Fruit fly (Drosophila melanogaster) whole organism, embryonic: ENCODE measurements around the gene Pis.

Experiments
- ATbp ChIP-seq: fragments of 200-800 bp; sonication (Bioruptor generic); optimal IDR thresholded peaks from 2 replicates; lab custom pipeline; 2017; ENCODE audit warnings: missing biosample characterization, mild to moderate bottlenecking, missing genetic modification characterization, missing genetic modification reagents
- Abd-B ChIP-seq: fragments of 200-800 bp; sonication (Bioruptor generic); optimal IDR thresholded peaks from 2 replicates; lab custom pipeline; 2018; ENCODE audit warnings: missing biosample characterization, mild to moderate bottlenecking, missing genetic modification characterization, moderate library complexity
- Awh ChIP-seq: fragments of 200-800 bp; sonication (Bioruptor generic); IDR thresholded peaks from 2 replicates; pipeline ENCODE4, ENCODE4 v1.3.6; 2022; ENCODE audit warnings: missing biosample characterization, missing genetic modification characterization
- CG10959 ChIP-seq: fragments of 200-800 bp; sonication (Bioruptor generic); IDR thresholded peaks from 2 replicates; pipeline ENCODE4 v1.3.6; 2022; ENCODE audit warnings: missing biosample characterization, missing genetic modification characterization
- CG11696 ChIP-seq: fragments of 200-800 bp; sonication (Bioruptor generic); IDR thresholded peaks from 2 replicates; pipeline ENCODE4 v1.3.6; 2022; ENCODE audit warnings: missing biosample characterization, missing genetic modification characterization
- CG12391 ChIP-seq: fragments of 200-800 bp; sonication (Bioruptor generic); optimal IDR thresholded peaks from 3 replicates; lab custom pipeline; 2018; ENCODE audit warnings: missing biosample characterization, mild to moderate bottlenecking, missing genetic modification characterization, moderate library complexity
- CG13123 ChIP-seq: fragments of 200-800 bp; sonication (Bioruptor generic); optimal IDR thresholded peaks from 2 replicates; lab custom pipeline; 2016; ENCODE audit warnings: missing biosample characterization, missing genetic modification characterization
- CG14441 ChIP-seq: fragments of 200-800 bp; sonication (Bioruptor generic); IDR thresholded peaks from 2 replicates; pipeline ENCODE4 v1.3.6; 2022; ENCODE audit warnings: missing biosample characterization, missing genetic modification characterization
- CG14710 ChIP-seq: fragments of 200-800 bp; sonication (Bioruptor generic); optimal IDR thresholded peaks from 3 replicates; lab custom pipeline; 2019; ENCODE audit warnings: missing biosample characterization, mild to moderate bottlenecking, missing genetic modification characterization, moderate library complexity
- CG1603 ChIP-seq: fragments of 200-800 bp; sonication (Bioruptor generic); optimal IDR thresholded peaks from 2 replicates; lab custom pipeline; 2019; ENCODE audit warnings: missing biosample characterization, mild to moderate bottlenecking, missing genetic modification characterization, moderate library complexity
- CG16813 ChIP-seq: fragments of 200-800 bp; sonication (Bioruptor generic); IDR thresholded peaks from 3 replicates; pipeline ENCODE4 v1.3.6; 2022; ENCODE audit warnings: missing biosample characterization, missing genetic modification characterization; ENCODE audit not compliant: partially characterized antibody
- CG17829 ChIP-seq: fragments of 200-800 bp; optimal IDR thresholded peaks from 2 replicates; lab custom pipeline; 2019; ENCODE audit warnings: missing biosample characterization, mild to moderate bottlenecking, missing genetic modification characterization, moderate library complexity
- CG18476 ChIP-seq: fragments of 200-800 bp; sonication (Bioruptor generic); optimal IDR thresholded peaks from 2 replicates; lab custom pipeline; 2016; ENCODE audit warnings: missing biosample characterization, mild to moderate bottlenecking, missing genetic modification characterization
- CG2712 ChIP-seq: fragments of 200-800 bp; optimal IDR thresholded peaks from 3 replicates; lab custom pipeline; 2019; ENCODE audit warnings: missing biosample characterization, mild to moderate bottlenecking, missing genetic modification characterization, moderate library complexity
- CG30020 ChIP-seq: fragments of 200-800 bp; optimal IDR thresholded peaks from 2 replicates; lab custom pipeline; 2019; ENCODE audit warnings: missing biosample characterization, mild to moderate bottlenecking, missing genetic modification characterization, moderate library complexity
- CG32772 ChIP-seq: fragments of 200-800 bp; sonication (Bioruptor generic); IDR thresholded peaks from 2 replicates; pipeline ENCODE4 v1.3.6; 2022; ENCODE audit warnings: missing biosample characterization, missing genetic modification characterization
- CG4328 ChIP-seq: fragments of 200-800 bp; sonication (Bioruptor generic); optimal IDR thresholded peaks from 3 replicates; lab custom pipeline; 2017; ENCODE audit warnings: missing biosample characterization, missing genetic modification reagents, missing genetic modification characterization
- CG4617 ChIP-seq: fragments of 200-800 bp; sonication (Bioruptor generic); optimal IDR thresholded peaks from 3 replicates; lab custom pipeline; 2016; ENCODE audit warnings: missing biosample characterization, missing genetic modification characterization, borderline replicate concordance
- CG4707 ChIP-seq: fragments of 200-800 bp; sonication (Bioruptor generic); optimal IDR thresholded peaks from 2 replicates; lab custom pipeline; 2018; ENCODE audit warnings: missing biosample characterization, mild to moderate bottlenecking, missing genetic modification characterization, moderate library complexity
- CG4854 ChIP-seq: fragments of 200-800 bp; sonication (Bioruptor generic); optimal IDR thresholded peaks from 2 replicates; lab custom pipeline; 2016; ENCODE audit warnings: missing biosample characterization, missing genetic modification characterization, inconsistent platforms
- CG5953 ChIP-seq: fragments of 200-800 bp; sonication (Bioruptor generic); IDR thresholded peaks from 2 replicates; pipeline ENCODE4 v1.3.6; 2022; ENCODE audit warnings: missing biosample characterization, missing genetic modification characterization
- CG6689 ChIP-seq: fragments of 200-800 bp; sonication (Bioruptor generic); IDR thresholded peaks from 2 replicates; pipeline ENCODE4 v1.3.6; 2022; ENCODE audit warnings: missing biosample characterization, missing genetic modification characterization
- CG7271 ChIP-seq: fragments of 200-800 bp; sonication (Bioruptor generic); optimal IDR thresholded peaks from 2 replicates; lab custom pipeline; 2018; ENCODE audit warnings: missing biosample characterization, mild to moderate bottlenecking, missing genetic modification characterization, moderate library complexity
- CG7963 ChIP-seq: fragments of 200-800 bp; sonication (Bioruptor generic); IDR thresholded peaks from 3 replicates; pipeline ENCODE4 v1.3.6; 2022; ENCODE audit warnings: missing biosample characterization, missing genetic modification characterization; ENCODE audit not compliant: partially characterized antibody
- CG7987 ChIP-seq: fragments of 200-800 bp; sonication (Bioruptor generic); optimal IDR thresholded peaks from 2 replicates; lab custom pipeline; 2018; ENCODE audit warnings: missing biosample characterization, mild to moderate bottlenecking, missing genetic modification characterization, moderate library complexity
- CG8089 ChIP-seq: fragments of 200-800 bp; sonication (Bioruptor generic); optimal IDR thresholded peaks from 3 replicates; lab custom pipeline; 2016; ENCODE audit warnings: missing biosample characterization, missing genetic modification characterization
- CG8765 ChIP-seq: fragments of 200-800 bp; sonication (Bioruptor generic); IDR thresholded peaks from 2 replicates; pipeline ENCODE4 v1.3.6; 2022; ENCODE audit warnings: missing biosample characterization, missing genetic modification characterization
- CG9797 ChIP-seq: fragments of 200-800 bp; sonication (Bioruptor generic); optimal IDR thresholded peaks from 3 replicates; lab custom pipeline; 2018; ENCODE audit warnings: missing biosample characterization, mild to moderate bottlenecking, missing genetic modification characterization
- D19A ChIP-seq: fragments of 200-800 bp; optimal IDR thresholded peaks from 3 replicates; lab custom pipeline; 2019; ENCODE audit warnings: missing biosample characterization, mild to moderate bottlenecking, missing genetic modification characterization, moderate library complexity
- Ets97D ChIP-seq: fragments of 200-800 bp; sonication (Bioruptor generic); optimal IDR thresholded peaks from 3 replicates; lab custom pipeline; 2016; ENCODE audit warnings: missing biosample characterization, missing genetic modification characterization
- HHEX ChIP-seq: fragments of 200-800 bp; sonication (Bioruptor generic); optimal IDR thresholded peaks from 3 replicates; lab custom pipeline; 2017; ENCODE audit warnings: missing biosample characterization, mild to moderate bottlenecking, missing genetic modification characterization, missing genetic modification reagents
- Opbp ChIP-seq: fragments of 200-800 bp; sonication (Bioruptor generic); IDR thresholded peaks from 3 replicates; pipeline ENCODE4 v1.3.6; 2022; ENCODE audit warnings: missing biosample characterization, missing genetic modification characterization; ENCODE audit not compliant: partially characterized antibody
- bcd ChIP-seq: fragments of 200-800 bp; sonication (Bioruptor generic); optimal IDR thresholded peaks from 2 replicates; lab custom pipeline; 2017; ENCODE audit warnings: missing biosample characterization, mild to moderate bottlenecking, missing genetic modification characterization
- chn ChIP-seq: fragments of 200-800 bp; sonication (Bioruptor generic); optimal IDR thresholded peaks from 2 replicates; lab custom pipeline; 2016; ENCODE audit warnings: missing biosample characterization, missing genetic modification characterization
- crol ChIP-seq: fragments of 200-800 bp; sonication (Bioruptor generic); IDR thresholded peaks from 2 replicates; pipeline ENCODE4 v1.3.6; 2022; ENCODE audit warnings: missing biosample characterization, missing genetic modification characterization
- crp ChIP-seq, 2 experiments: fragments of 200-800 bp; sonication (Bioruptor generic); optimal IDR thresholded peaks; 2 replicates in 1 of 2; 3 replicates in 1 of 2; lab custom pipeline; 2017; ENCODE audit warnings: missing biosample characterization in 2 of 2, missing genetic modification characterization in 2 of 2, mild to moderate bottlenecking in 1 of 2, moderate library complexity in 1 of 2
- fd64A ChIP-seq: fragments of 200-800 bp; sonication (Bioruptor generic); optimal IDR thresholded peaks from 3 replicates; lab custom pipeline; 2018; ENCODE audit warnings: missing biosample characterization, mild to moderate bottlenecking, missing genetic modification characterization
- gcm2 ChIP-seq: fragments of 200-800 bp; sonication (Bioruptor generic); optimal IDR thresholded peaks from 2 replicates; lab custom pipeline; 2016; ENCODE audit warnings: missing biosample characterization, missing genetic modification characterization
- insv ChIP-seq, 2 experiments: fragments of 200-800 bp; sonication (Bioruptor generic); optimal IDR thresholded peaks; 3 replicates each; lab custom pipeline; 2016 to 2018; ENCODE audit warnings: missing biosample characterization in 2 of 2, missing genetic modification characterization in 2 of 2
- lov ChIP-seq, 2 experiments: fragments of 200-800 bp in 1 of 2; fragments of >200 bp in 1 of 2; sonication (Bioruptor generic) in 1 of 2; IDR thresholded peaks in 1 of 2; optimal IDR thresholded peaks in 1 of 2; 2 replicates in 1 of 2; 3 replicates in 1 of 2; pipeline versions ENCODE4 v1.3.6 to Lab custom; 2017 to 2022; ENCODE audit warnings: missing biosample characterization in 1 of 2, missing genetic modification characterization in 1 of 2
- nmo ChIP-seq: fragments of 200-800 bp; sonication (Bioruptor generic); optimal IDR thresholded peaks from 2 replicates; lab custom pipeline; 2018; ENCODE audit warnings: missing biosample characterization, mild to moderate bottlenecking, missing genetic modification characterization, moderate library complexity
- phol ChIP-seq: fragments of 200-800 bp; sonication (Bioruptor generic); optimal IDR thresholded peaks from 3 replicates; lab custom pipeline; 2018; ENCODE audit warnings: missing biosample characterization, mild to moderate bottlenecking, missing genetic modification characterization, moderate library complexity
- pzg ChIP-seq: fragments of 200-800 bp; sonication (Bioruptor generic); optimal IDR thresholded peaks from 3 replicates; lab custom pipeline; 2018; ENCODE audit warnings: missing biosample characterization, mild to moderate bottlenecking, missing genetic modification characterization, moderate library complexity
- scrt ChIP-seq: fragments of 200-800 bp; sonication (Bioruptor generic); optimal IDR thresholded peaks from 2 replicates; lab custom pipeline; 2018; ENCODE audit warnings: missing biosample characterization, mild to moderate bottlenecking, missing genetic modification characterization, moderate library complexity
- sna ChIP-seq: fragments of 200-800 bp; sonication (Bioruptor generic); IDR thresholded peaks from 2 replicates; pipeline ENCODE4 v1.3.6; 2022; ENCODE audit warnings: missing biosample characterization, missing genetic modification characterization; ENCODE audit not compliant: partially characterized antibody
- sr ChIP-seq: fragments of 200-800 bp; sonication (Bioruptor generic); IDR thresholded peaks from 3 replicates; pipeline ENCODE4 v1.3.6; 2022; ENCODE audit warnings: missing biosample characterization, missing genetic modification characterization
- vnd ChIP-seq: fragments of 200-800 bp; sonication (Bioruptor generic); IDR thresholded peaks from 3 replicates; pipeline ENCODE4 v1.3.6; 2022; ENCODE audit warnings: missing biosample characterization, missing genetic modification characterization; ENCODE audit not compliant: partially characterized antibody

Gene Pis

DNA sequence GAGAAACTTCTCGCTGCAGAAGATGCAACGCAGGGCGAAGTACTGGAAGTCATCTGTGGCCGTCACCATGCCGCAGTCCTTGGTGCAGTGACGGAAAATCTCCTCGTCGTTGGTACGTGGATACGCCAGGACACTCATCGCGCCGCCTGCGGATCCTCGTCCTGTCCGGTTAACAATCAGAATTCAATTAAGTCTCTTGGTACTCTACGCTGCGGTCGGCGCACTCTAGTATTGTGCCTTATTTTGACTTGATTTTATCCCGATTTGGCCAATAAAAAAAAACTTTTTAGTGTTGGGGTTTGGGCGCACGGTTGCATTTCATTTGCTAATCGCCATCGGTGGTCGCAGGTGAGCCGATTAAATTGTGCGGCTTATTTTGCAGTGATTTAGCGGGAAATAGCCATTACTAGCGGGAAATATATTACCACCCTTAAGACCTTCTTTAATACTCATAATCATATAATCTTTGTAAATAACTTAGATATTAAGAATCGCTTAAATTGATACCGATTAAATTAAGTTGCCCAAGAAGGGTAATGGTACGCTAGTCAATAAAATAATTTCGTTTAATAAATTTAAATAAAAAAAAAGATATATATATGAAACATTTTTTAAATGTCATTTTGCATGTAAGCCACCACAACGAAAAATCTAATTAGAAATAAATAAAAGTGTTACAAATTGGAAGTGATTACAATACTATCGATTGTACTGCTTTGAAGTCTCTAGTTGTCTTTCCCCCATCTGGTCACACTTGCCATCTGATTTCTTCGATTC, 42.5 kb upstream of the Pis start, which contains the start of the genes CG8944 and CCT6 (continued):
- TF ChIP-seq bcd (GFP tag; lab: Kevin White, UChicago) = peak; percentile 5
- no peak for TF ChIP-seq scrt (GFP tag; lab: Kevin White, UChicago)
- TF ChIP-seq Opbp (GFP tag; lab: Robert Waterston, UW) = peak; percentile 40; the same call in 1 of the 3 replicates
- TF ChIP-seq vnd = peak; percentile 35; the same call in 1 of the 3 replicates
- peak; percentile 29 for TF ChIP-seq nmo (GFP tag; lab: Kevin White, UChicago)
- no peak for TF ChIP-seq Abd-B (GFP tag; lab: Kevin White, UChicago)
- TF ChIP-seq CG12391 (tag; lab: Kevin White, UChicago) = peak; percentile 59
- peak; percentile 17; the same call in 1 of the 3 replicates for TF ChIP-seq CG7963
- no peak for TF ChIP-seq CG5953 (GFP tag; lab: Robert Waterston, UW)
- TF ChIP-seq sna = no peak
- TF ChIP-seq HHEX = no peak
- TF ChIP-seq Awh = no peak
- TF ChIP-seq CG13123 (GFP tag; lab: Kevin White, UChicago) = no peak
- TF ChIP-seq crp (GFP tag; optimal IDR thresholded peaks at IDR 0.05; lab: Kevin White, UChicago) = peak in 1 of 2 experiments; percentile 32
- TF ChIP-seq lov (optimal IDR thresholded peaks at IDR 0.05; lab: Kevin White, UChicago) = no peak
- no peak for TF ChIP-seq lov (GFP tag; IDR thresholded peaks at IDR 0.05; lab: Robert Waterston, UW)
- TF ChIP-seq CG32772 (GFP tag; lab: Robert Waterston, UW) = 0 out of 2 replicates have a peak, but pooled peaks have one; percentile 34
- peak; percentile 22 for TF ChIP-seq CG17829 (tag; lab: Kevin White, UChicago)
- TF ChIP-seq sr (GFP tag; lab: Robert Waterston, UW) = no peak
- peak; percentile 36 for TF ChIP-seq phol (tag; lab: Kevin White, UChicago)
- TF ChIP-seq CG4617 (GFP tag; lab: Kevin White, UChicago) = peak; percentile 21
- no peak for TF ChIP-seq gcm2
- no peak for TF ChIP-seq ATbp (GFP tag; lab: Kevin White, UChicago)
- TF ChIP-seq CG14441 (GFP tag; lab: Robert Waterston, UW) = no peak
- peak; percentile 22 for TF ChIP-seq CG4328 (GFP tag; lab: Kevin White, UChicago)
- TF ChIP-seq CG8089 (GFP tag; lab: Kevin White, UChicago) = no peak
- no peak for TF ChIP-seq crol (GFP tag; lab: Robert Waterston, UW)
- no peak for TF ChIP-seq CG7987 (GFP tag; lab: Kevin White, UChicago)
- TF ChIP-seq Ets97D (GFP tag; lab: Kevin White, UChicago) = peak; percentile 17
- TF ChIP-seq pzg = peak; percentile 20
- TF ChIP-seq CG7271 = no peak
- TF ChIP-seq CG6689 (GFP tag; lab: Robert Waterston, UW) = 0 out of 2 replicates have a peak, but pooled peaks have one; percentile 6
- no peak for TF ChIP-seq CG4707 (GFP tag; lab: Kevin White, UChicago)
- TF ChIP-seq CG18476 (GFP tag; lab: Kevin White, UChicago) = no peak
- peak; percentile 17 for TF ChIP-seq D19A (tag; lab: Kevin White, UChicago)
- no peak for TF ChIP-seq fd64A (GFP tag; lab: Kevin White, UChicago)
- no peak for TF ChIP-seq chn (GFP tag; lab: Kevin White, UChicago)
- no peak for TF ChIP-seq CG10959
- peak; percentile 28 for TF ChIP-seq CG9797 (GFP tag; lab: Kevin White, UChicago)
- TF ChIP-seq CG8765 (GFP tag; lab: Robert Waterston, UW) = no peak
- TF ChIP-seq CG1603 (tag; lab: Kevin White, UChicago) = peak; percentile 20
- TF ChIP-seq CG4854 (GFP tag; lab: Kevin White, UChicago) = no peak
- TF ChIP-seq CG30020 (tag; lab: Kevin White, UChicago) = peak; percentile 4
- no peak for TF ChIP-seq CG11696 (GFP tag; lab: Robert Waterston, UW)
- peak; percentile 71 for TF ChIP-seq CG14710 (tag; lab: Kevin White, UChicago)
- TF ChIP-seq CG16813 (GFP tag; lab: Robert Waterston, UW) = peak; percentile 52; the same call in 2 of the 3 replicates
- peak; percentile 32 for TF ChIP-seq CG2712 (tag; lab: Kevin White, UChicago)
- peak in 1 of 2 experiments; percentile 93 for TF ChIP-seq insv (GFP tag; optimal IDR thresholded peaks at IDR 0.05; lab: Kevin White, UChicago)
